Worm (Caenorhabditis elegans) whole organism, L1 larva: Measurements from ENCODE around the gene C30G7.3.

ENCODE experiments used
- ces-1 ChIP-seq: fragments of 150-350 bp; optimal IDR thresholded peaks from 2 replicates; lab custom pipeline; 2014; ENCODE audit warnings: missing biosample characterization, missing genetic modification reagents, missing genetic modification characterization
- nhr-12 ChIP-seq: sonication (generic microtip); optimal IDR thresholded peaks from 2 replicates; lab custom pipeline; 2017; ENCODE audit warnings: missing biosample characterization, missing genetic modification characterization
- sup-37 ChIP-seq: fragments of 200-800 bp; sonication (Bioruptor generic); optimal IDR thresholded peaks from 2 replicates; lab custom pipeline; 2018; ENCODE audit warnings: mild to moderate bottlenecking, missing genetic modification characterization, missing compliant biosample characterization
- unc-62 ChIP-seq: fragments of 150-350 bp; optimal IDR thresholded peaks from 2 replicates; lab custom pipeline; 2014; ENCODE audit warnings: missing biosample characterization, missing genetic modification reagents, missing genetic modification characterization

ce11 chrV:14900905-14901304 is 44.6 kb downstream of the C30G7.3 start:
- TF ChIP-seq ces-1 (GFP tag; lab: Kevin White, UChicago) (no peak), sup-37 (GFP tag; lab: Kevin White, UChicago) (no peak), unc-62 (GFP tag; lab: Kevin White, UChicago) (no peak), nhr-12 (no peak)
